Fruit fly (Drosophila melanogaster) whole organism, embryonic: ENCODE measurements around the gene CG13047.
A peak's percentile ranks its signal among the peaks of the same experiment; 100 is the strongest.

ENCODE experiments used
- Ada2b ChIP-seq: fragments of 200-800 bp; sonication (Bioruptor generic); IDR thresholded peaks from 2 replicates; pipeline ENCODE4 v1.3.6; 2022; ENCODE audit warnings: missing biosample characterization, missing genetic modification characterization
- Aef1 ChIP-seq: fragments of 200-800 bp; sonication (Bioruptor generic); IDR thresholded peaks from 3 replicates; pipeline ENCODE4 v1.3.6; 2022; ENCODE audit warnings: missing biosample characterization, missing genetic modification characterization
- Blimp-1 ChIP-seq: fragments of 200-800 bp; sonication (Bioruptor generic); optimal IDR thresholded peaks from 3 replicates; lab custom pipeline; 2018; ENCODE audit warnings: missing biosample characterization, missing genetic modification characterization, mild to moderate bottlenecking, moderate library complexity, missing genetic modification reagents
- BtbVII ChIP-seq: fragments of 200-800 bp; sonication (Bioruptor generic); optimal IDR thresholded peaks from 3 replicates; lab custom pipeline; 2017; ENCODE audit warnings: missing biosample characterization, mild to moderate bottlenecking, missing genetic modification characterization
- CG11504 ChIP-seq: fragments of 200-800 bp; sonication (Bioruptor generic); optimal IDR thresholded peaks from 3 replicates; lab custom pipeline; 2019; ENCODE audit warnings: missing biosample characterization, mild to moderate bottlenecking, missing genetic modification characterization, moderate library complexity
- CG12071 ChIP-seq: fragments of 200-800 bp; sonication (Bioruptor generic); optimal IDR thresholded peaks from 3 replicates; lab custom pipeline; 2018; ENCODE audit warnings: missing biosample characterization, mild to moderate bottlenecking, missing genetic modification characterization
- CG12659 ChIP-seq: fragments of 200-800 bp; sonication (Bioruptor generic); optimal IDR thresholded peaks from 3 replicates; lab custom pipeline; 2017; ENCODE audit warnings: mild to moderate bottlenecking, missing biosample characterization, missing genetic modification reagents, missing genetic modification characterization
- CG13894 ChIP-seq: fragments of 200-800 bp; sonication (Bioruptor generic); optimal IDR thresholded peaks from 3 replicates; lab custom pipeline; 2018; ENCODE audit warnings: missing biosample characterization, mild to moderate bottlenecking, missing genetic modification characterization, moderate library complexity
- CG15269 ChIP-seq: fragments of 200-800 bp; sonication (Bioruptor generic); optimal IDR thresholded peaks from 2 replicates; lab custom pipeline; 2018; ENCODE audit warnings: missing biosample characterization, mild to moderate bottlenecking, missing genetic modification characterization, moderate library complexity
- CG16863 ChIP-seq: fragments of 200-800 bp; sonication (Bioruptor generic); optimal IDR thresholded peaks from 3 replicates; lab custom pipeline; 2016; ENCODE audit warnings: missing biosample characterization, missing genetic modification characterization
- CG31365 ChIP-seq: fragments of 200-800 bp; sonication (Bioruptor generic); optimal IDR thresholded peaks from 2 replicates; lab custom pipeline; 2018; ENCODE audit warnings: missing biosample characterization, mild to moderate bottlenecking, missing genetic modification characterization
- CG31441 ChIP-seq: fragments of 200-800 bp; sonication (Bioruptor generic); IDR thresholded peaks from 2 replicates; pipeline ENCODE4 v1.3.6; 2022; ENCODE audit warnings: missing biosample characterization, missing genetic modification characterization
- CG3281 ChIP-seq: fragments of 200-800 bp; sonication (Bioruptor generic); optimal IDR thresholded peaks from 3 replicates; lab custom pipeline; 2017; ENCODE audit warnings: missing biosample characterization, mild to moderate bottlenecking, missing genetic modification characterization
- CG3407 ChIP-seq: fragments of 200-800 bp; sonication (Bioruptor generic); optimal IDR thresholded peaks from 2 replicates; lab custom pipeline; 2018; ENCODE audit warnings: missing biosample characterization, mild to moderate bottlenecking, missing genetic modification characterization
- CG34376 ChIP-seq: fragments of 200-800 bp; sonication (Bioruptor generic); optimal IDR thresholded peaks from 2 replicates; lab custom pipeline; 2018; ENCODE audit warnings: missing biosample characterization, mild to moderate bottlenecking, missing genetic modification characterization
- CG43689 ChIP-seq: fragments of 200-800 bp; sonication (Bioruptor generic); IDR thresholded peaks from 2 replicates; pipeline ENCODE4 v1.3.6; 2022; ENCODE audit warnings: missing biosample characterization, missing genetic modification characterization
- CG5180 ChIP-seq: fragments of 200-800 bp; sonication (Bioruptor generic); optimal IDR thresholded peaks from 3 replicates; lab custom pipeline; 2017; ENCODE audit warnings: missing biosample characterization, missing genetic modification characterization, mild to moderate bottlenecking, moderate library complexity, missing genetic modification reagents
- CG6689 ChIP-seq: fragments of 200-800 bp; sonication (Bioruptor generic); IDR thresholded peaks from 2 replicates; pipeline ENCODE4 v1.3.6; 2022; ENCODE audit warnings: missing biosample characterization, missing genetic modification characterization
- CG7357 ChIP-seq: fragments of 200-800 bp; sonication (Bioruptor generic); IDR thresholded peaks from 3 replicates; pipeline ENCODE4 v1.3.6; 2022; ENCODE audit warnings: missing biosample characterization, missing genetic modification characterization
- CG7928 ChIP-seq: fragments of 200-800 bp; sonication (Bioruptor generic); optimal IDR thresholded peaks from 2 replicates; lab custom pipeline; 2017; ENCODE audit warnings: missing biosample characterization, mild to moderate bottlenecking, missing genetic modification characterization
- CoRest ChIP-seq: fragments of 200-800 bp; sonication (Bioruptor generic); optimal IDR thresholded peaks from 3 replicates; lab custom pipeline; 2018; ENCODE audit warnings: missing biosample characterization, mild to moderate bottlenecking, missing genetic modification characterization, moderate library complexity
- D19A ChIP-seq: fragments of 200-800 bp; optimal IDR thresholded peaks from 3 replicates; lab custom pipeline; 2019; ENCODE audit warnings: missing biosample characterization, mild to moderate bottlenecking, missing genetic modification characterization, moderate library complexity
- E2f2 ChIP-seq: fragments of 200-800 bp; sonication (Bioruptor generic); IDR thresholded peaks from 2 replicates; pipeline ENCODE4 v1.3.6; 2022; ENCODE audit warnings: missing biosample characterization, missing genetic modification characterization
- ERR ChIP-seq: fragments of 200-800 bp; sonication (Bioruptor generic); optimal IDR thresholded peaks from 2 replicates; lab custom pipeline; 2016; ENCODE audit warnings: missing biosample characterization, missing genetic modification characterization
- Hr51 ChIP-seq, 2 experiments: fragments of 200-800 bp; sonication (Bioruptor generic); optimal IDR thresholded peaks; 2 replicates in 1 of 2; 3 replicates in 1 of 2; lab custom pipeline; 2016 to 2018; ENCODE audit warnings: missing biosample characterization in 2 of 2, missing genetic modification characterization in 2 of 2, mild to moderate bottlenecking in 1 of 2, moderate library complexity in 1 of 2
- Med ChIP-seq: fragments of 200-800 bp; sonication (Bioruptor generic); peaks from one replicate; lab custom pipeline; 2016; ENCODE audit warnings: missing biosample characterization, missing genetic modification characterization, mild to moderate bottlenecking, inconsistent platforms, moderate library complexity
- Nf-YC ChIP-seq: fragments of 200-800 bp; optimal IDR thresholded peaks from 3 replicates; lab custom pipeline; 2019; ENCODE audit warnings: missing biosample characterization, mild to moderate bottlenecking, missing genetic modification characterization, moderate library complexity
- Oli ChIP-seq: fragments of 200-800 bp; sonication (Bioruptor generic); optimal IDR thresholded peaks from 2 replicates; lab custom pipeline; 2018; ENCODE audit warnings: missing biosample characterization, mild to moderate bottlenecking, missing genetic modification characterization, moderate library complexity
- PHDP ChIP-seq: fragments of 200-800 bp; sonication (Bioruptor generic); optimal IDR thresholded peaks from 3 replicates; lab custom pipeline; 2018; ENCODE audit warnings: missing biosample characterization, mild to moderate bottlenecking, missing genetic modification characterization, moderate library complexity
- Ravus ChIP-seq: fragments of 200-800 bp; sonication (Bioruptor generic); IDR thresholded peaks from 2 replicates; pipeline ENCODE4 v1.3.6; 2022; ENCODE audit warnings: missing biosample characterization, missing genetic modification characterization
- Xbp1 ChIP-seq: fragments of 200-800 bp; sonication (Bioruptor generic); optimal IDR thresholded peaks from 3 replicates; lab custom pipeline; 2016; ENCODE audit warnings: missing biosample characterization, mild to moderate bottlenecking, missing genetic modification characterization
- abd-A ChIP-seq: fragments of 200-800 bp; sonication (Bioruptor generic); optimal IDR thresholded peaks from 3 replicates; lab custom pipeline; 2019; ENCODE audit warnings: missing biosample characterization, mild to moderate bottlenecking, missing genetic modification characterization, moderate library complexity
- chinmo ChIP-seq: fragments of 200-800 bp; sonication (Bioruptor generic); IDR thresholded peaks from 4 replicates; pipeline ENCODE4 v1.3.6; 2022; ENCODE audit warnings: missing biosample characterization, missing genetic modification characterization; ENCODE audit not compliant: partially characterized antibody
- ewg ChIP-seq: fragments of 200-800 bp; sonication (Bioruptor generic); optimal IDR thresholded peaks from 3 replicates; lab custom pipeline; 2017; ENCODE audit warnings: mild to moderate bottlenecking, missing biosample characterization, missing genetic modification reagents, missing genetic modification characterization
- fd3F ChIP-seq: fragments of 200-800 bp; sonication (Bioruptor generic); optimal IDR thresholded peaks from 2 replicates; lab custom pipeline; 2018; ENCODE audit warnings: missing biosample characterization, mild to moderate bottlenecking, missing genetic modification characterization, moderate library complexity
- gcm ChIP-seq: fragments of 200-800 bp; sonication (Bioruptor generic); optimal IDR thresholded peaks from 2 replicates; lab custom pipeline; 2019; ENCODE audit warnings: missing biosample characterization, mild to moderate bottlenecking, missing genetic modification characterization, moderate library complexity
- gem ChIP-seq: fragments of 200-800 bp; sonication (Bioruptor generic); optimal IDR thresholded peaks from 2 replicates; lab custom pipeline; 2019; ENCODE audit warnings: missing biosample characterization, mild to moderate bottlenecking, missing genetic modification characterization, moderate library complexity
- gsb-n ChIP-seq: fragments of 200-800 bp; sonication (Bioruptor generic); optimal IDR thresholded peaks from 3 replicates; lab custom pipeline; 2018; ENCODE audit warnings: missing biosample characterization, mild to moderate bottlenecking, missing genetic modification characterization
- gt ChIP-seq: fragments of 200-800 bp; sonication (Bioruptor generic); IDR thresholded peaks from 2 replicates; pipeline ENCODE4 v1.3.6; 2022; ENCODE audit warnings: missing biosample characterization, missing genetic modification characterization
- jumu ChIP-seq: fragments of 200-800 bp; sonication (Bioruptor generic); optimal IDR thresholded peaks from 3 replicates; lab custom pipeline; 2016; ENCODE audit warnings: missing biosample characterization, missing genetic modification characterization
- nerfin-2 ChIP-seq: fragments of 200-800 bp; sonication (Bioruptor generic); IDR thresholded peaks from 2 replicates; pipeline ENCODE4 v1.3.6; 2022; ENCODE audit warnings: missing biosample characterization, missing genetic modification characterization; ENCODE audit not compliant: partially characterized antibody
- nom ChIP-seq: fragments of 200-800 bp; sonication (Bioruptor generic); optimal IDR thresholded peaks from 2 replicates; lab custom pipeline; 2017; ENCODE audit warnings: missing biosample characterization, missing genetic modification characterization, mild to moderate bottlenecking, moderate library complexity, missing genetic modification reagents
- pan ChIP-seq, 4 experiments: fragments of >200 bp in 3 of 4; fragments of 200-800 bp in 1 of 4; sonication (Bioruptor generic) in 1 of 4; optimal IDR thresholded peaks in 3 of 4; IDR thresholded peaks in 1 of 4; 2 replicates each; pipeline versions ENCODE4 v1.3.6 to Lab custom; 2017 to 2022; ENCODE audit warnings: missing biosample characterization in 2 of 4, missing genetic modification characterization in 2 of 4, mixed read lengths in 1 of 4
- phol ChIP-seq: fragments of 200-800 bp; sonication (Bioruptor generic); optimal IDR thresholded peaks from 3 replicates; lab custom pipeline; 2018; ENCODE audit warnings: missing biosample characterization, mild to moderate bottlenecking, missing genetic modification characterization, moderate library complexity
- ranshi ChIP-seq: fragments of 200-800 bp; sonication (Bioruptor generic); IDR thresholded peaks from 2 replicates; pipeline ENCODE4 v1.3.6; 2022; ENCODE audit warnings: missing biosample characterization, missing genetic modification characterization
- sens ChIP-seq: fragments of 200-800 bp; sonication (Bioruptor generic); peaks from one replicate; lab custom pipeline; 2016; ENCODE audit warnings: missing biosample characterization, missing genetic modification characterization
- slou ChIP-seq: fragments of 200-800 bp; sonication (Bioruptor generic); optimal IDR thresholded peaks from 3 replicates; lab custom pipeline; 2016; ENCODE audit warnings: missing biosample characterization, missing genetic modification characterization
- ttk ChIP-seq: fragments of 200-800 bp; sonication (Bioruptor generic); IDR thresholded peaks from 2 replicates; pipeline ENCODE4 v2.1.2; 2022; ENCODE audit warnings: missing biosample characterization, missing genetic modification characterization

Gene CG13047

dm6 chr3L:16286258-16286657 lies 1.1 kb upstream of the CG13047 start (continued):
- TF ChIP-seq CG31365 (no peak), Blimp-1 (peak; percentile 23), Ada2b (GFP tag; lab: Robert Waterston, UW) (peak; percentile 20; the same call in 1 of the 2 replicates), gem (peak; percentile 56), Oli (tag; lab: Kevin White, UChicago) (peak; percentile 44), pan (optimal IDR thresholded peaks at IDR 0.05; lab: Kevin White, UChicago) (no peak), pan (GFP tag; optimal IDR thresholded peaks at IDR 0.05 in 1 of 2, IDR thresholded peaks at IDR 0.05 in 1 of 2) (peak in 1 of 2 experiments; percentile 56), CG12659 (GFP tag; lab: Kevin White, UChicago) (peak; percentile 17), CG3281 (GFP tag; lab: Kevin White, UChicago) (no peak), ttk (0 out of 2 replicates have a peak, but pooled peaks have one; percentile 5), gsb-n (no peak), Xbp1 (GFP tag; lab: Kevin White, UChicago) (peak; percentile 10), CG6689 (GFP tag; lab: Robert Waterston, UW) (0 out of 2 replicates have a peak, but pooled peaks have one; percentile 33), nom (peak; percentile 46), CG31441 (GFP tag; lab: Robert Waterston, UW) (0 out of 2 replicates have a peak, but pooled peaks have one; percentile 29), gcm (GFP tag; lab: Kevin White, UChicago) (peak; percentile 9), PHDP (tag; lab: Kevin White, UChicago) (no peak), CG16863 (GFP tag; lab: Kevin White, UChicago) (no peak), Aef1 (GFP tag; lab: Robert Waterston, UW) (0 out of 3 replicates have a peak, but pooled peaks have one; percentile 10), CG12071 (peak; percentile 31), CG5180 (GFP tag; lab: Kevin White, UChicago) (no peak), CG13894 (tag; lab: Kevin White, UChicago) (no peak), CG15269 (tag; lab: Kevin White, UChicago) (peak; percentile 64), D19A (tag; lab: Kevin White, UChicago) (peak; percentile 45), CG7357 (0 out of 3 replicates have a peak, but pooled peaks have one; percentile 32), ewg (GFP tag; lab: Kevin White, UChicago) (no peak), CG43689 (no peak), nerfin-2 (no peak), Hr51 (GFP tag; optimal IDR thresholded peaks at IDR 0.05; lab: Kevin White, UChicago) (peak in 1 of 2 experiments; percentile 67), fd3F (peak; percentile 7), ERR (GFP tag; lab: Kevin White, UChicago) (no peak), Med (GFP tag; lab: Kevin White, UChicago) (peak; percentile 79), CG3407 (GFP tag; lab: Kevin White, UChicago) (no peak), CG34376 (GFP tag; lab: Kevin White, UChicago) (no peak), jumu (GFP tag; lab: Kevin White, UChicago) (peak; percentile 3), Ravus (GFP tag; lab: Robert Waterston, UW) (no peak), gt (GFP tag; lab: Robert Waterston, UW) (no peak), phol (tag; lab: Kevin White, UChicago) (peak; percentile 28), abd-A (tag; lab: Kevin White, UChicago) (peak; percentile 21), CG11504 (peak; percentile 68), CoRest (tag; lab: Kevin White, UChicago) (peak; percentile 16), ranshi (GFP tag; lab: Robert Waterston, UW) (peak; percentile 24; the same call in 1 of the 2 replicates), Nf-YC (tag; lab: Kevin White, UChicago) (no peak), CG7928 (no peak), BtbVII (no peak), slou (GFP tag; lab: Kevin White, UChicago) (no peak), chinmo (0 out of 4 replicates have a peak, but pooled peaks have one; percentile 47), sens (GFP tag; lab: Kevin White, UChicago) (peak; percentile 74), E2f2 (0 out of 2 replicates have a peak, but pooled peaks have one; percentile 27)
